Fruit fly (Drosophila melanogaster) whole organism: ENCODE measurements around the gene GstD2.

ENCODE experiments used
- CG8478 ChIP-seq: fragments of >200 bp; optimal IDR thresholded peaks from 2 replicates; lab custom pipeline; 2018; ENCODE audit warnings: inconsistent platforms
- Dll ChIP-seq: fragments of >200 bp; optimal IDR thresholded peaks from 2 replicates; lab custom pipeline; 2017
- EcR ChIP-seq, 2 experiments: fragments of >200 bp; optimal IDR thresholded peaks; 2 replicates each; lab custom pipeline; 2017; ENCODE audit warnings: missing biosample characterization in 2 of 2, missing genetic modification characterization in 2 of 2, missing genetic modification reagents in 2 of 2
- pan ChIP-seq: fragments of >200 bp; optimal IDR thresholded peaks from 2 replicates; lab custom pipeline; 2017
- psq ChIP-seq: fragments of >200 bp; optimal IDR thresholded peaks from 2 replicates; lab custom pipeline; 2017

dm6 chr3R:12379249-12379648 is 7.5 kb downstream of the GstD2 start:
- no peak for TF ChIP-seq Dll
- no peak for TF ChIP-seq EcR (GFP tag; optimal IDR thresholded peaks at IDR 0.05; lab: Kevin White, UChicago)
- no peak for TF ChIP-seq CG8478 (lab: Kevin White, UChicago)
- no peak for TF ChIP-seq pan
- TF ChIP-seq psq (lab: Kevin White, UChicago) = no peak
